Worm (Caenorhabditis elegans) whole organism, midembryonic: ENCODE data around the gene tig-3.

Experiments used
- T22C8.4 ChIP-seq: fragments of 200-800 bp; sonication (Bioruptor generic); IDR thresholded peaks from 2 replicates; pipeline ENCODE4 v1.3.6; 2022; ENCODE audit warnings: missing genetic modification characterization, missing compliant biosample characterization
- cog-1 ChIP-seq: sonication (generic microtip); optimal IDR thresholded peaks from 2 replicates; lab custom pipeline; 2016; ENCODE audit warnings: missing genetic modification characterization, missing compliant biosample characterization
- flt-1 ChIP-seq: fragments of 200-800 bp; sonication (Bioruptor generic); IDR thresholded peaks from 2 replicates; pipeline ENCODE4 v1.3.6; 2022; ENCODE audit warnings: missing genetic modification characterization, missing compliant biosample characterization
- klf-2 ChIP-seq: fragments of 200-800 bp; sonication (Bioruptor generic); conservative IDR thresholded peaks from 2 replicates; pipeline ENCODE4 v1.3.6; 2022; ENCODE audit warnings: missing genetic modification reagents, missing genetic modification characterization, missing compliant biosample characterization
- med-1 ChIP-seq: sonication (generic microtip); optimal IDR thresholded peaks from 2 replicates; lab custom pipeline; 2017; ENCODE audit warnings: missing genetic modification characterization, mild to moderate bottlenecking, missing compliant biosample characterization, antibody characterized with exemption, missing genetic modification reagents; ENCODE audit not compliant: insufficient read depth
- ref-1 ChIP-seq: fragments of 200-800 bp; sonication (Bioruptor generic); conservative IDR thresholded peaks from 2 replicates; pipeline ENCODE4 v1.3.6; 2022; ENCODE audit warnings: missing genetic modification reagents, missing genetic modification characterization, missing compliant biosample characterization
- tab-1 ChIP-seq: fragments of 200-800 bp; sonication (Bioruptor generic); IDR thresholded peaks from 2 replicates; pipeline ENCODE4 v1.3.6; 2022; ENCODE audit warnings: missing genetic modification characterization, missing compliant biosample characterization
- ztf-23 ChIP-seq: fragments of 200-800 bp; sonication (Bioruptor generic); IDR thresholded peaks from 2 replicates; pipeline ENCODE4 v1.3.6; 2022; ENCODE audit warnings: missing genetic modification reagents, missing genetic modification characterization, missing compliant biosample characterization
- ztf-29 ChIP-seq: fragments of 200-800 bp; sonication (Bioruptor generic); IDR thresholded peaks from 2 replicates; pipeline ENCODE4 v1.3.6; 2022; ENCODE audit warnings: missing genetic modification reagents, missing genetic modification characterization, missing compliant biosample characterization

The tig-3 gene

ce11 chrII:15251593-15251992, at the start of gene tig-3:
tig-3 (minus strand) TSS chrII:15251792.
- no peak for TF ChIP-seq klf-2 (GFP tag; lab: Robert Waterston, UW)
- TF ChIP-seq T22C8.4 (GFP tag; lab: Robert Waterston, UW), result no peak

- TF ChIP-seq med-1 (GFP tag; lab: Kevin White, UChicago) (no peak), ref-1 (GFP tag; lab: Robert Waterston, UW) (no peak), ztf-29 (GFP tag; lab: Robert Waterston, UW) (no peak), flt-1 (GFP tag; lab: Robert Waterston, UW) (no peak), tab-1 (no peak), cog-1 (no peak), T22C8.4 (GFP tag; lab: Robert Waterston, UW) (no peak), klf-2 (GFP tag; lab: Robert Waterston, UW) (no peak), ztf-23 (no peak)
Measured at ce11 chrII:15272962-15273361, 21.4 kb upstream of the tig-3 start.

DNA sequence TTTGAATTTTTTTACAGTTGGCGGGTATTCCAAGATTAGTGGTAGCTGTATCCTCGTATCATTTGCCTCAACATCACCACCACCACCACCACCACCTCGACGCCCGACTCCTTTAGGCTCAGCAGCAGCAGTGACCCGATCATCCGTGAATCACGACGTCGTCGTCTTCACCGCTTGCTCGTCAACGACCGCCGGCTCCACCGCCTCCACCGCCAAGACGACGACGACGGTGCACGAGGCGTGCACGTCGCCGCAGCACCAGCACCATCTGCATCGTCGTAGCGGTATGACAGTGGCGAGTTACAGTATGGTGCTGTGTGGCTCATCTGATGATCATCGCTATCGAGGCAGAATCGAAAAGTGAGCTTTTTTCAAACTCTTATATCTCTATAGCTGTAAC, 16.6 kb upstream of the tig-3 start, which contains the start of gene rga-9:
TSS of gene rga-9 (plus strand) at position 16 of the 400 bp plus-strand sequence.
- TF ChIP-seq tab-1 (0 out of 2 replicates have a peak, but pooled peaks have one; percentile 11), cog-1 (no peak), ref-1 (GFP tag; lab: Robert Waterston, UW) (no peak), ztf-29 (GFP tag; lab: Robert Waterston, UW) (no peak), ztf-23 (no peak)

DNA sequence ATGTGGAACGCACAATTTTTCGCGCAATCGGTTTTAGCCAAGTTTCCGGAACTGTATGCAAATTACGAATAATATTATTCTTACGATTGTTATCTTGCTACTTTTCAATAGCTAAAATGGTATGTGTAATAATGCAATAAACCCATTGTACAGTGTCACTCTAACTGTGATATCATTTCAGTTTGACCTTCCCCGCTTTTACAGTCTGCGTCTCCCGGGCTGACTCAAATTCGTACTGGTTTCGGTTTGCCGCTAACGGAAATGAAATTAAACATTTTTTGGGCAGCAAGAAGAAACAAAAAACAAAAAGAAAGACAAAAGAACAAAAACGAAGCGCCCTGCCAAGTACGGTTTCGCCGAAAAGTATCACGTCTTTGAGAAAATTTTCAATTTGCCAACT, 14.9 kb upstream of the tig-3 start:
- TF ChIP-seq flt-1 (GFP tag; lab: Robert Waterston, UW), result no peak
- TF ChIP-seq tab-1, result no peak
- TF ChIP-seq klf-2 (GFP tag; lab: Robert Waterston, UW), result no peak
- TF ChIP-seq T22C8.4 (GFP tag; lab: Robert Waterston, UW), result no peak
- no peak for TF ChIP-seq cog-1
- no peak for TF ChIP-seq ztf-29 (GFP tag; lab: Robert Waterston, UW)
- TF ChIP-seq med-1 (GFP tag; lab: Kevin White, UChicago), result no peak
- no peak for TF ChIP-seq ztf-23
- no peak for TF ChIP-seq ref-1 (GFP tag; lab: Robert Waterston, UW)

DNA sequence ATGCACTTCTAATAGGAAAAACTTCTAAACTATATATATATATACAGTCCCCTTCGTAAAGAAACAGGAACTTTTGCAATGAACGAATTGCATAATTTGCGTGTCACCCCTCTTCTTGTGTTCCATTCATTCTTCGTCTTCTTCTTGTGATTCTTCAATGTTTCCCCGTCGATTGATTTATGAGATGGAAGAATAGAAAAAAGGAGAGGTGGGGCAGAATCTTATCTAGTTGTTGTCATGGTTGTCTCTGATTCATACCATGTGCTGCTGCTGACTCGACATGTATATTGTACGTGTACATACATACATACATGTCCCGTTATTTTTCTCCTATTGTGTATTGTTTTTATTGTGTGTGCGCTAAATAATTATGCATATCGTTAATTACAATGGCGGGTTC, 14.4 kb upstream of the tig-3 start:
- TF ChIP-seq ref-1 (GFP tag; lab: Robert Waterston, UW), result no peak
- no peak for TF ChIP-seq tab-1
- no peak for TF ChIP-seq ztf-29 (GFP tag; lab: Robert Waterston, UW)
- TF ChIP-seq cog-1, result no peak
- TF ChIP-seq ztf-23, result no peak
- no peak for TF ChIP-seq T22C8.4 (GFP tag; lab: Robert Waterston, UW)
- no peak for TF ChIP-seq klf-2 (GFP tag; lab: Robert Waterston, UW)
- no peak for TF ChIP-seq med-1 (GFP tag; lab: Kevin White, UChicago)

ce11 chrII:15265469-15265868, 13.9 kb upstream of the tig-3 start:
- TF ChIP-seq tab-1, result no peak
- TF ChIP-seq ztf-23, result no peak
- no peak for TF ChIP-seq ztf-29 (GFP tag; lab: Robert Waterston, UW)
- no peak for TF ChIP-seq T22C8.4 (GFP tag; lab: Robert Waterston, UW)
- TF ChIP-seq flt-1 (GFP tag; lab: Robert Waterston, UW), result no peak
- no peak for TF ChIP-seq cog-1
- TF ChIP-seq med-1 (GFP tag; lab: Kevin White, UChicago), result no peak
- no peak for TF ChIP-seq klf-2 (GFP tag; lab: Robert Waterston, UW)

- TF ChIP-seq cog-1 (no peak), ztf-29 (GFP tag; lab: Robert Waterston, UW) (no peak), flt-1 (GFP tag; lab: Robert Waterston, UW) (no peak), med-1 (GFP tag; lab: Kevin White, UChicago) (no peak), tab-1 (no peak)
Measured at ce11 chrII:15264593-15264992, 13.0 kb upstream of the tig-3 start.

ce11 chrII:15263054-15263755, 11.6 kb upstream of the tig-3 start:
- TF ChIP-seq klf-2 (GFP tag; lab: Robert Waterston, UW), result no peak
- TF ChIP-seq med-1 (GFP tag; lab: Kevin White, UChicago), result no peak
- TF ChIP-seq tab-1, result no peak
- TF ChIP-seq cog-1, result peak; percentile 77
- TF ChIP-seq ztf-29 (GFP tag; lab: Robert Waterston, UW), result peak; percentile 52; the same call in 1 of the 2 replicates
- TF ChIP-seq ztf-23, result 0 out of 2 replicates have a peak, but pooled peaks have one; percentile 40

DNA sequence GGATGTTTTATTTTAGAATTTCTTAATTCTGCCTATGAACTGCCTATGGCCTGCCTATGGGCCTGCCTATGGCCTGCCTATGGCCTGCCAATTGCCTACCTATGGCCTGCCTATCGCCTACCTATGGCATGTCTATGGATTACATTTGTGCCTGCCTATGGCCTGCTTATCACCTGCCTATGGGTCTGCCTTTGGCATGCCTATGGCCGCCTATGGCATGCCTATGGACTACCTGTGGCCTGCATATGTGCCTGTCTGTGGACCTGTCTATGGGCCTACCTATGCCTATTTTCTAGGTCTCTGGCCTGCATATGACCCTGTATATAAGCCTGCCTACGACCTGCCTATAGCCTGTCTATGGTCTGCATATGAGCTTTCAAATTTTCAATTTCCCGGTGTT, 9.5 kb upstream of the tig-3 start:
- TF ChIP-seq med-1 (GFP tag; lab: Kevin White, UChicago) (no peak), tab-1 (0 out of 2 replicates have a peak, but pooled peaks have one; percentile 42), flt-1 (GFP tag; lab: Robert Waterston, UW) (no peak), ztf-29 (GFP tag; lab: Robert Waterston, UW) (no peak), klf-2 (GFP tag; lab: Robert Waterston, UW) (no peak; the same call in 1 of the 2 replicates), T22C8.4 (GFP tag; lab: Robert Waterston, UW) (no peak), ztf-23 (0 out of 2 replicates have a peak, but pooled peaks have one; percentile 66)

DNA sequence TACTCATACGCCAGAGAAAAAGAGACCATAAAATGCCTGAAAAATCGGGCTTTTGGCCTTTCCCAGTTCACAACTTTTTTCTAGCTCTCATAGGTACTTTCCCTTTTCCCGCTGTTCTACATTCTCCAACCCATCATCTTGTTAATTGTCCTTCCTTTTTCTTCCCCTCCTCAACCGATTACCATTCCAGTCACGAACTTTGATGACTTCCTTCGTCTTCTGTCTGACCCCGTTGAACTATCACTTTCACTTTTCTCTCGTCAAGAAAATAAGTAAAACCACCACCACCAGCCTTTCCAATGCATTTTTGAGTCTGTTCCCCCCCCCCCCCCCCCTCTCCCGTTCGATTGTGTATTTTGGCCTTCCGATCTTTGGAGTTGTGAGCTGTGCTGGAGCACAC, 9.0 kb upstream of the tig-3 start:
- no peak for TF ChIP-seq cog-1
- no peak for TF ChIP-seq klf-2 (GFP tag; lab: Robert Waterston, UW)
- no peak for TF ChIP-seq tab-1
- no peak for TF ChIP-seq ztf-29 (GFP tag; lab: Robert Waterston, UW)
- TF ChIP-seq T22C8.4 (GFP tag; lab: Robert Waterston, UW), result no peak
- no peak for TF ChIP-seq flt-1 (GFP tag; lab: Robert Waterston, UW)
- TF ChIP-seq med-1 (GFP tag; lab: Kevin White, UChicago), result no peak
- TF ChIP-seq ztf-23, result no peak
